Worm (Caenorhabditis elegans) whole organism, young adult: ENCODE measurements around the gene slcf-1.

ENCODE experiments used
- B0261.1 ChIP-seq: sonication (generic microtip); optimal IDR thresholded peaks from 2 replicates; lab custom pipeline; 2016; ENCODE audit warnings: mild to moderate bottlenecking, missing genetic modification characterization, moderate library complexity, missing compliant biosample characterization
- D2030.7 ChIP-seq: fragments of 200-800 bp; sonication (Bioruptor generic); IDR thresholded peaks from 2 replicates; pipeline ENCODE4 v1.3.6; 2022; ENCODE audit warnings: missing genetic modification reagents, missing genetic modification characterization, missing compliant biosample characterization
- F55B11.4 ChIP-seq: sonication (generic microtip); optimal IDR thresholded peaks from 2 replicates; lab custom pipeline; 2016; ENCODE audit warnings: missing compliant biosample characterization, missing genetic modification characterization, borderline replicate concordance; ENCODE audit not compliant: insufficient read depth
- T26A5.8 ChIP-seq: sonication (generic microtip); optimal IDR thresholded peaks from 2 replicates; lab custom pipeline; 2016; ENCODE audit warnings: missing genetic modification characterization, missing compliant biosample characterization
- Y56A3A.18 ChIP-seq: fragments of 200-800 bp; sonication (Bioruptor generic); IDR thresholded peaks from 2 replicates; pipeline ENCODE4 v1.3.6; 2022; ENCODE audit warnings: missing genetic modification reagents, missing genetic modification characterization, missing compliant biosample characterization
- Y95B8A.8 ChIP-seq: fragments of 200-800 bp; sonication (Bioruptor generic); IDR thresholded peaks from 2 replicates; pipeline ENCODE4 v1.3.6; 2022; ENCODE audit warnings: missing genetic modification reagents, missing genetic modification characterization, missing compliant biosample characterization
- ZK185.1 ChIP-seq: sonication (generic microtip); optimal IDR thresholded peaks from 2 replicates; lab custom pipeline; 2016; ENCODE audit warnings: mild to moderate bottlenecking, missing genetic modification characterization, missing compliant biosample characterization; ENCODE audit not compliant: poor library complexity, severe bottlenecking
- ama-1 ChIP-seq, 3 experiments: fragments of 150-350 bp in 1 of 3; sonication (generic microtip) in 2 of 3; optimal IDR thresholded peaks; 2 replicates each; lab custom pipeline; 2014 to 2018; ENCODE audit warnings: missing biosample characterization in 2 of 3, missing genetic modification characterization in 2 of 3, missing genetic modification reagents in 2 of 3
- athp-1 ChIP-seq: sonication (generic microtip); optimal IDR thresholded peaks from 2 replicates; lab custom pipeline; 2017; ENCODE audit warnings: mild to moderate bottlenecking, missing genetic modification characterization, missing compliant biosample characterization
- attf-6 ChIP-seq: fragments of 200-800 bp; sonication (Bioruptor generic); IDR thresholded peaks from 2 replicates; pipeline ENCODE4 v1.3.6; 2022; ENCODE audit warnings: missing genetic modification reagents, missing genetic modification characterization, missing compliant biosample characterization
- ccch-3 ChIP-seq: fragments of 200-800 bp; sonication (Bioruptor generic); optimal IDR thresholded peaks from 2 replicates; lab custom pipeline; 2018; ENCODE audit warnings: mild to moderate bottlenecking, missing genetic modification characterization, missing compliant biosample characterization
- cebp-2 ChIP-seq: fragments of 200-800 bp; sonication (Bioruptor generic); IDR thresholded peaks from 2 replicates; pipeline ENCODE4 v1.3.6; 2022; ENCODE audit warnings: missing genetic modification characterization, missing compliant biosample characterization
- ceh-100 ChIP-seq: fragments of 200-800 bp; sonication (Bioruptor generic); IDR thresholded peaks from 2 replicates; pipeline ENCODE4 v1.3.6; 2022; ENCODE audit warnings: missing genetic modification reagents, missing genetic modification characterization, missing compliant biosample characterization
- ceh-27 ChIP-seq: fragments of 200-800 bp; sonication (Bioruptor generic); optimal IDR thresholded peaks from 2 replicates; lab custom pipeline; 2018; ENCODE audit warnings: mild to moderate bottlenecking, missing genetic modification characterization, moderate library complexity, missing compliant biosample characterization
- ceh-79 ChIP-seq: sonication (generic microtip); optimal IDR thresholded peaks from 2 replicates; lab custom pipeline; 2017; ENCODE audit warnings: mild to moderate bottlenecking, missing genetic modification characterization, missing compliant biosample characterization
- chd-7 ChIP-seq: sonication (generic microtip); optimal IDR thresholded peaks from 2 replicates; lab custom pipeline; 2016; ENCODE audit warnings: mild to moderate bottlenecking, missing genetic modification characterization, moderate library complexity, missing compliant biosample characterization
- dox-1 ChIP-seq: fragments of 200-800 bp; sonication (Bioruptor generic); IDR thresholded peaks from 2 replicates; pipeline ENCODE4 v1.3.6; 2022; ENCODE audit warnings: missing genetic modification reagents, missing genetic modification characterization, missing compliant biosample characterization
- dpff-1 ChIP-seq: sonication (generic microtip); optimal IDR thresholded peaks from 2 replicates; lab custom pipeline; 2017; ENCODE audit warnings: mild to moderate bottlenecking, missing genetic modification characterization, missing compliant biosample characterization
- efl-1 ChIP-seq: fragments of 150-350 bp; optimal IDR thresholded peaks from 2 replicates; lab custom pipeline; 2014; ENCODE audit warnings: missing biosample characterization, missing genetic modification reagents, missing genetic modification characterization
- ekl-4 ChIP-seq: fragments of 200-800 bp; sonication (Bioruptor generic); IDR thresholded peaks from 2 replicates; pipeline ENCODE4 v1.3.6; 2022; ENCODE audit warnings: missing genetic modification reagents, missing genetic modification characterization, missing compliant biosample characterization
- gei-17 ChIP-seq: fragments of 200-800 bp; sonication (Bioruptor generic); optimal IDR thresholded peaks from 2 replicates; lab custom pipeline; 2018; ENCODE audit warnings: mild to moderate bottlenecking, missing genetic modification characterization, missing compliant biosample characterization
- him-1 ChIP-seq: sonication (generic microtip); optimal IDR thresholded peaks from 2 replicates; lab custom pipeline; 2016; ENCODE audit warnings: missing genotype, missing genetic modification reagents, missing genetic modification characterization, missing compliant biosample characterization
- hsf-1 ChIP-seq: fragments of 200-800 bp; sonication (Bioruptor generic); IDR thresholded peaks from 2 replicates; pipeline ENCODE4 v1.3.6; 2022; ENCODE audit warnings: missing genetic modification reagents, missing genetic modification characterization, missing compliant biosample characterization
- lin-40 ChIP-seq: sonication (generic microtip); optimal IDR thresholded peaks from 2 replicates; lab custom pipeline; 2016; ENCODE audit warnings: missing genetic modification characterization, mild to moderate bottlenecking, missing compliant biosample characterization, missing genotype, missing genetic modification reagents
- lsl-1 ChIP-seq: fragments of 200-800 bp; sonication (Bioruptor generic); optimal IDR thresholded peaks from 2 replicates; lab custom pipeline; 2018; ENCODE audit warnings: mild to moderate bottlenecking, missing genetic modification characterization, moderate library complexity, missing compliant biosample characterization
- madf-10 ChIP-seq: sonication (generic microtip); optimal IDR thresholded peaks from 2 replicates; lab custom pipeline; 2016; ENCODE audit warnings: mild to moderate bottlenecking, missing genetic modification characterization, missing compliant biosample characterization
- madf-6 ChIP-seq: fragments of 200-800 bp; sonication (Bioruptor generic); IDR thresholded peaks from 2 replicates; pipeline ENCODE4 v1.3.6; 2022; ENCODE audit warnings: missing genetic modification reagents, missing genetic modification characterization, missing compliant biosample characterization
- mcd-1 ChIP-seq: fragments of 200-800 bp; sonication (Bioruptor generic); IDR thresholded peaks from 2 replicates; pipeline ENCODE4 v1.3.6; 2022; ENCODE audit warnings: missing genetic modification reagents, missing genetic modification characterization, missing compliant biosample characterization
- mel-28 ChIP-seq: sonication (generic microtip); optimal IDR thresholded peaks from 2 replicates; lab custom pipeline; 2016; ENCODE audit warnings: borderline replicate concordance, mild to moderate bottlenecking, missing genetic modification characterization, missing compliant biosample characterization
- mxl-1 ChIP-seq: sonication (generic microtip); optimal IDR thresholded peaks from 2 replicates; lab custom pipeline; 2016; ENCODE audit warnings: missing genetic modification characterization, missing compliant biosample characterization
- nfya-1 ChIP-seq: sonication (generic microtip); optimal IDR thresholded peaks from 2 replicates; lab custom pipeline; 2017; ENCODE audit warnings: antibody characterized with exemption, missing compliant biosample characterization, missing genetic modification characterization, borderline replicate concordance; ENCODE audit not compliant: insufficient read depth
- nfya-2 ChIP-seq: fragments of 200-800 bp; sonication (Bioruptor generic); IDR thresholded peaks from 2 replicates; pipeline ENCODE4 v1.3.6; 2022; ENCODE audit warnings: missing genetic modification reagents, missing genetic modification characterization, missing compliant biosample characterization
- nfyb-1 ChIP-seq: fragments of 200-800 bp; sonication (Bioruptor generic); IDR thresholded peaks from 2 replicates; pipeline ENCODE4 v1.3.6; 2022; ENCODE audit warnings: missing genetic modification reagents, missing genetic modification characterization, missing compliant biosample characterization
- nhr-120 ChIP-seq: fragments of 200-800 bp; sonication (Bioruptor generic); IDR thresholded peaks from 2 replicates; pipeline ENCODE4 v1.3.6; 2022; ENCODE audit warnings: missing genetic modification characterization, missing compliant biosample characterization
- nhr-27 ChIP-seq: fragments of 200-800 bp; sonication (Bioruptor generic); optimal IDR thresholded peaks from 2 replicates; lab custom pipeline; 2018; ENCODE audit warnings: mild to moderate bottlenecking, missing genetic modification characterization, moderate library complexity, missing compliant biosample characterization
- rpc-1 ChIP-seq, 2 experiments: fragments of 150-350 bp in 1 of 2; sonication (generic microtip) in 1 of 2; optimal IDR thresholded peaks; 2 replicates each; lab custom pipeline; 2014 to 2018; ENCODE audit warnings: missing biosample characterization in 1 of 2, missing genetic modification characterization in 1 of 2, missing genetic modification reagents in 1 of 2, missing genotype in 1 of 2
- snpc-4 ChIP-seq, 5 experiments: fragments of 150-350 bp in 1 of 5; sonication (generic microtip) in 4 of 5; optimal IDR thresholded peaks; 2 replicates each; lab custom pipeline; 2014 to 2018; ENCODE audit warnings: missing genetic modification characterization in 5 of 5, missing biosample characterization in 3 of 5, antibody characterized with exemption in 2 of 5, mild to moderate bottlenecking in 2 of 5, missing compliant biosample characterization in 2 of 5, missing genotype in 2 of 5, moderate library complexity in 2 of 5, missing genetic modification reagents in 1 of 5
- sptf-2 ChIP-seq: fragments of 200-800 bp; sonication (Bioruptor generic); optimal IDR thresholded peaks from 2 replicates; lab custom pipeline; 2018; ENCODE audit warnings: mild to moderate bottlenecking, missing genetic modification characterization, missing compliant biosample characterization
- tbx-9 ChIP-seq: sonication (generic microtip); optimal IDR thresholded peaks from 2 replicates; lab custom pipeline; 2016; ENCODE audit warnings: borderline replicate concordance, missing genetic modification characterization, inconsistent platforms, missing compliant biosample characterization
- xnd-1 ChIP-seq: sonication (generic microtip); optimal IDR thresholded peaks from 2 replicates; lab custom pipeline; 2016; ENCODE audit warnings: missing genotype, missing genetic modification reagents, missing genetic modification characterization, missing compliant biosample characterization
- zfh-2 ChIP-seq: fragments of 200-800 bp; sonication (Bioruptor generic); conservative IDR thresholded peaks from 2 replicates; pipeline ENCODE4 v1.3.6; 2022; ENCODE audit warnings: missing genetic modification reagents, missing genetic modification characterization, missing compliant biosample characterization
- zim-3 ChIP-seq: sonication (generic microtip); optimal IDR thresholded peaks from 2 replicates; lab custom pipeline; 2017; ENCODE audit warnings: mild to moderate bottlenecking, missing genetic modification characterization, moderate library complexity, missing compliant biosample characterization
- ztf-22 ChIP-seq: fragments of 200-800 bp; sonication (Bioruptor generic); optimal IDR thresholded peaks from 2 replicates; lab custom pipeline; 2018; ENCODE audit warnings: mild to moderate bottlenecking, missing genetic modification characterization, moderate library complexity, missing compliant biosample characterization

slcf-1 gene

ce11 chrX:10555189-10555964, 26.3 kb downstream of the slcf-1 start, which contains the start of gene syd-2 (continued):
- TF ChIP-seq xnd-1 (tag; lab: Kevin White, UChicago), result no peak
- peak; percentile 55 for TF ChIP-seq chd-7 (tag; lab: Kevin White, UChicago)
- TF ChIP-seq tbx-9 (tag; lab: Kevin White, UChicago), result no peak
- TF ChIP-seq ccch-3 (GFP tag; lab: Kevin White, UChicago), result no peak
- TF ChIP-seq ama-1 (optimal IDR thresholded peaks at IDR 0.05; lab: Kevin White, UChicago), result no peak
- no peak for TF ChIP-seq ama-1 (GFP tag; optimal IDR thresholded peaks at IDR 0.05; lab: Kevin White, UChicago)
- no peak for TF ChIP-seq ZK185.1 (tag; lab: Kevin White, UChicago)
- TF ChIP-seq nhr-120, result no peak
- TF ChIP-seq lin-40, result peak; percentile 64
- no peak for TF ChIP-seq hsf-1 (GFP tag; lab: Robert Waterston, UW)
- TF ChIP-seq madf-6 (GFP tag; lab: Robert Waterston, UW), result no peak
- TF ChIP-seq ztf-22 (GFP tag; lab: Kevin White, UChicago), result no peak
- peak; percentile 16 for TF ChIP-seq madf-10 (tag; lab: Kevin White, UChicago)
- TF ChIP-seq ekl-4 (GFP tag; lab: Robert Waterston, UW), result 0 out of 2 replicates have a peak, but pooled peaks have one; percentile 20
- no peak for TF ChIP-seq athp-1
- TF ChIP-seq mxl-1 (tag; lab: Kevin White, UChicago), result no peak
- no peak for TF ChIP-seq F55B11.4 (tag; lab: Kevin White, UChicago)
- TF ChIP-seq zfh-2, result peak; percentile 98
- no peak for TF ChIP-seq attf-6
- no peak for TF ChIP-seq T26A5.8 (tag; lab: Kevin White, UChicago)
- no peak for TF ChIP-seq nfya-1 (tag; lab: Kevin White, UChicago)
- TF ChIP-seq B0261.1 (tag; lab: Kevin White, UChicago), result no peak
- no peak for TF ChIP-seq ceh-100 (GFP tag; lab: Robert Waterston, UW)
- no peak for TF ChIP-seq cebp-2 (GFP tag; lab: Robert Waterston, UW)
- no peak for TF ChIP-seq zim-3
- TF ChIP-seq ceh-79 (tag; lab: Kevin White, UChicago), result no peak
- no peak for TF ChIP-seq Y95B8A.8 (GFP tag; lab: Robert Waterston, UW)
- TF ChIP-seq Y56A3A.18 (GFP tag; lab: Robert Waterston, UW), result no peak
- no peak for TF ChIP-seq nfya-2 (GFP tag; lab: Robert Waterston, UW)
- no peak for TF ChIP-seq gei-17 (GFP tag; lab: Kevin White, UChicago)
- TF ChIP-seq ceh-27 (GFP tag; lab: Kevin White, UChicago), result peak; percentile 56
- no peak for TF ChIP-seq dpff-1 (tag; lab: Kevin White, UChicago)

ce11 chrX:10556764-10557163, 27.7 kb downstream of the slcf-1 start:
- TF ChIP-seq nfyb-1 (GFP tag; lab: Robert Waterston, UW), result no peak
- TF ChIP-seq mel-28, result no peak
- TF ChIP-seq nfya-2 (GFP tag; lab: Robert Waterston, UW), result no peak
- TF ChIP-seq snpc-4 (GFP tag; optimal IDR thresholded peaks at IDR 0.05; lab: Kevin White, UChicago), result no peak
- TF ChIP-seq snpc-4 (tag; optimal IDR thresholded peaks at IDR 0.05; lab: Kevin White, UChicago), result no peak
- no peak for TF ChIP-seq rpc-1 (optimal IDR thresholded peaks at IDR 0.05; lab: Kevin White, UChicago)
- TF ChIP-seq rpc-1 (tag; optimal IDR thresholded peaks at IDR 0.05; lab: Kevin White, UChicago), result no peak
- TF ChIP-seq nhr-27 (tag; lab: Kevin White, UChicago), result no peak
- TF ChIP-seq lsl-1 (GFP tag; lab: Kevin White, UChicago), result no peak
- no peak for TF ChIP-seq efl-1 (GFP tag; lab: Kevin White, UChicago)
- no peak for TF ChIP-seq sptf-2 (GFP tag; lab: Kevin White, UChicago)
- no peak for TF ChIP-seq D2030.7 (GFP tag; lab: Robert Waterston, UW)
- TF ChIP-seq mcd-1, result no peak
- TF ChIP-seq him-1, result no peak
- TF ChIP-seq dox-1, result no peak
